Worm (Caenorhabditis elegans) whole organism, early embryonic: ENCODE measurements around the gene C39E9.12.

Experiments
- B0310.2 ChIP-seq: sonication (generic microtip); optimal IDR thresholded peaks from 2 replicates; lab custom pipeline; 2016; ENCODE audit warnings: mild to moderate bottlenecking, missing genetic modification characterization, missing compliant biosample characterization
- F13C5.2 ChIP-seq: sonication (generic microtip); optimal IDR thresholded peaks from 2 replicates; lab custom pipeline; 2017; ENCODE audit warnings: mild to moderate bottlenecking, missing genetic modification characterization, inconsistent platforms, missing compliant biosample characterization
- aly-1 ChIP-seq: sonication (generic microtip); optimal IDR thresholded peaks from 2 replicates; lab custom pipeline; 2016; ENCODE audit warnings: missing genetic modification characterization, missing compliant biosample characterization
- ama-1 ChIP-seq: fragments of 150-350 bp; optimal IDR thresholded peaks from 2 replicates; lab custom pipeline; 2014
- ceh-13 ChIP-seq: fragments of 200-800 bp; sonication (Bioruptor generic); optimal IDR thresholded peaks from 2 replicates; lab custom pipeline; 2018; ENCODE audit warnings: mild to moderate bottlenecking, missing genetic modification characterization, missing compliant biosample characterization
- ceh-36 ChIP-seq: sonication (generic microtip); optimal IDR thresholded peaks from 2 replicates; lab custom pipeline; 2016; ENCODE audit warnings: missing genetic modification characterization, inconsistent platforms, missing compliant biosample characterization
- ets-7 ChIP-seq: sonication (generic microtip); optimal IDR thresholded peaks from 2 replicates; lab custom pipeline; 2016; ENCODE audit warnings: missing genotype, missing genetic modification characterization, missing compliant biosample characterization
- flt-1 ChIP-seq: fragments of 200-800 bp; sonication (Bioruptor generic); IDR thresholded peaks from 2 replicates; pipeline ENCODE4 v1.3.6; 2022; ENCODE audit warnings: missing genetic modification characterization, missing compliant biosample characterization
- hmbx-1 ChIP-seq: sonication (generic microtip); optimal IDR thresholded peaks from 2 replicates; lab custom pipeline; 2016; ENCODE audit warnings: mild to moderate bottlenecking, missing genetic modification characterization, missing compliant biosample characterization
- hmg-4 ChIP-seq: fragments of 200-800 bp; sonication (Bioruptor generic); optimal IDR thresholded peaks from 2 replicates; lab custom pipeline; 2018; ENCODE audit warnings: mild to moderate bottlenecking, missing genetic modification characterization, missing compliant biosample characterization
- hnd-1 ChIP-seq: sonication (generic microtip); optimal IDR thresholded peaks from 2 replicates; lab custom pipeline; 2016; ENCODE audit warnings: missing genetic modification characterization, missing compliant biosample characterization
- pes-1 ChIP-seq: fragments of 200-800 bp; sonication (Bioruptor generic); IDR thresholded peaks from 2 replicates; pipeline ENCODE4 v1.3.6; 2022; ENCODE audit warnings: missing genetic modification reagents, missing genetic modification characterization, missing compliant biosample characterization
- scrt-1 ChIP-seq: fragments of 200-800 bp; sonication (Bioruptor generic); IDR thresholded peaks from 2 replicates; pipeline ENCODE4 v1.3.6; 2022; ENCODE audit warnings: missing genetic modification characterization, missing compliant biosample characterization
- sea-1 ChIP-seq: fragments of 200-800 bp; sonication (Bioruptor generic); conservative IDR thresholded peaks from 2 replicates; pipeline ENCODE4 v1.3.6; 2022; ENCODE audit warnings: missing genetic modification characterization, missing compliant biosample characterization
- tbx-11 ChIP-seq: fragments of 200-800 bp; sonication (Bioruptor generic); IDR thresholded peaks from 2 replicates; pipeline ENCODE4 v1.3.6; 2022; ENCODE audit warnings: missing genetic modification characterization, missing compliant biosample characterization
- tbx-37 ChIP-seq: fragments of 200-800 bp; sonication (Bioruptor generic); conservative IDR thresholded peaks from 2 replicates; pipeline ENCODE4 v1.3.6; 2022; ENCODE audit warnings: missing genetic modification reagents, missing genetic modification characterization, missing compliant biosample characterization
- tra-4 ChIP-seq: sonication (generic microtip); optimal IDR thresholded peaks from 2 replicates; lab custom pipeline; 2017; ENCODE audit warnings: missing genetic modification characterization, missing compliant biosample characterization

Gene C39E9.12

ce11 chrIV:13076620-13077019 is 17.2 kb upstream of the C39E9.12 start, which contains the start of gene C39E9.7:
Gene C39E9.7 (minus strand): TSS chrIV:13076720.
- no peak for TF ChIP-seq scrt-1 (GFP tag; lab: Robert Waterston, UW)
- TF ChIP-seq tbx-37 (GFP tag; lab: Robert Waterston, UW) = no peak
- no peak for TF ChIP-seq ets-7 (tag; lab: Kevin White, UChicago)
- TF ChIP-seq flt-1 (GFP tag; lab: Robert Waterston, UW) = no peak
- no peak for TF ChIP-seq B0310.2 (tag; lab: Kevin White, UChicago)
- no peak for TF ChIP-seq ceh-36 (tag; lab: Kevin White, UChicago)
- no peak for TF ChIP-seq tra-4 (tag; lab: Kevin White, UChicago)
- TF ChIP-seq tbx-11 (GFP tag; lab: Robert Waterston, UW) = no peak

DNA sequence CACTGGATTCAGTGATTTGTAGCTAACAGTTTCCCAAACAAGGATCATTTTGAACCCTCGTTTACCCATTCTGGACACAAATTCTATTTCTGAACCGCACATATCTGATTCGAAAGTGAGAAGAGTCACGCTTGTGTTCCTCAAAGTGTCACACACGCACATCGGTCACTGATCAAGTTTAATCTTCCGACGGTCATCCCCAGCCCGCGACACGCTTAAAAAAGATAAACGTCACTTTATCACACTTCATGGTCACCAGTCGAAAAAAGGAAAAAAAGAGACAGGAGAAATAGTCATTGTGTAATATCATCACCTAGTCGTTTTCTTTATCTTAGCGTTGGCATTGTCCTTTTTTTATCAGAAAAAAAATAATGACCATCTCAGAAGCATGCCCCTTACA is 16.1 kb upstream of the C39E9.12 start:
- TF ChIP-seq hnd-1 (tag; lab: Kevin White, UChicago) = no peak
- no peak for TF ChIP-seq tbx-37 (GFP tag; lab: Robert Waterston, UW)
- TF ChIP-seq flt-1 (GFP tag; lab: Robert Waterston, UW) = no peak
- no peak for TF ChIP-seq pes-1
- no peak for TF ChIP-seq F13C5.2 (tag; lab: Kevin White, UChicago)
- no peak for TF ChIP-seq hmbx-1 (tag; lab: Kevin White, UChicago)
- no peak for TF ChIP-seq aly-1 (tag; lab: Kevin White, UChicago)
- no peak for TF ChIP-seq hmg-4 (GFP tag; lab: Kevin White, UChicago)
- no peak for TF ChIP-seq ceh-36 (tag; lab: Kevin White, UChicago)
- no peak for TF ChIP-seq B0310.2 (tag; lab: Kevin White, UChicago)
- no peak for TF ChIP-seq sea-1 (GFP tag; lab: Robert Waterston, UW)
- TF ChIP-seq ceh-13 (GFP tag; lab: Kevin White, UChicago) = no peak
- TF ChIP-seq ets-7 (tag; lab: Kevin White, UChicago) = no peak
- no peak for TF ChIP-seq tbx-11 (GFP tag; lab: Robert Waterston, UW)
- TF ChIP-seq tra-4 (tag; lab: Kevin White, UChicago) = no peak
- TF ChIP-seq ama-1 (lab: Kevin White, UChicago) = no peak
- no peak for TF ChIP-seq scrt-1 (GFP tag; lab: Robert Waterston, UW)

DNA sequence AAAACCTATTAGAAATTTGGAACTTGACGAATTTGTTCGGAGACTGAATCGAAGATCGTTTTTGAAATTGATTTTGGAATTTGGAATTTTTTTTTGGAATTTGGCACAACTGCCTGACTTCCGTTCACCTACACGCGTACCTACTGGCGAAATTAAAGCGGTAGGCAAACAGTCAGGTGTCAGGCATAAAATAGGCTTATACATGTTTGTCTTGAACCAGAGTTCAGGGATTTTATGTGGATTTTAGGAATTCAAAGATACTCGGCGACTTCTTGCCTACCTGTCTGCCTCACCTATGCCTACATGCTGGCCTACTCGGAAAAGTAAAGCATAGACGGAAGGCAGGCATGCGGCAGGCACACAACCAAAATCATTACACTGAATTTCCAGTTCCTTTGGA is 15.5 kb upstream of the C39E9.12 start:
- TF ChIP-seq ceh-36 (tag; lab: Kevin White, UChicago) (no peak), ets-7 (tag; lab: Kevin White, UChicago) (no peak), tra-4 (tag; lab: Kevin White, UChicago) (no peak), pes-1 (no peak), tbx-11 (GFP tag; lab: Robert Waterston, UW) (no peak), sea-1 (GFP tag; lab: Robert Waterston, UW) (no peak), B0310.2 (tag; lab: Kevin White, UChicago) (no peak), scrt-1 (GFP tag; lab: Robert Waterston, UW) (no peak), hmg-4 (GFP tag; lab: Kevin White, UChicago) (no peak), flt-1 (GFP tag; lab: Robert Waterston, UW) (no peak), tbx-37 (GFP tag; lab: Robert Waterston, UW) (no peak), aly-1 (tag; lab: Kevin White, UChicago) (no peak), hmbx-1 (tag; lab: Kevin White, UChicago) (no peak), ama-1 (lab: Kevin White, UChicago) (no peak), hnd-1 (tag; lab: Kevin White, UChicago) (no peak), ceh-13 (GFP tag; lab: Kevin White, UChicago) (no peak), F13C5.2 (tag; lab: Kevin White, UChicago) (no peak)

DNA sequence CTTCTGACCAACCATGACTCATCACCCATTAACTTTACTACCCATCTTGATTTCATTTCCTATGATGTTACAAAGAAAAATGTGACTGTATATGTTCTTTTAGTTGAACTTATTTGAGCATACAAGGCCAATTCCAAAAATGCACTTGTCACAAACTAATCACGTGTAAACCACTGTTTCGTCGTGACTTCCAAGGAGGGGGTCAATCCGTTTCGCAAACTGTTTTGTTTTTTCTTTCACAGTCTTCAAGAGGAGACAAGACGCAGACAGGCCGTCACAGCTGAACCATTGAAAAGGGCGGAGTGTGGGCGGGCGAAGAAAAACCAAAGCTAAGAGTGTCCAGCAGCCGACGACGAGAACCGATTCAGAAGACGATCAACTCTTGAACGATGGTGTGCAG is 14.7 kb upstream of the C39E9.12 start, which contains the start of gene C39E9.8:
C39E9.8 (plus strand) TSS at position 328 of the 400 bp plus-strand sequence.
- TF ChIP-seq hmbx-1 (tag; lab: Kevin White, UChicago) = no peak
- TF ChIP-seq scrt-1 (GFP tag; lab: Robert Waterston, UW) = no peak
- TF ChIP-seq tbx-11 (GFP tag; lab: Robert Waterston, UW) = no peak
- TF ChIP-seq ceh-36 (tag; lab: Kevin White, UChicago) = no peak
- TF ChIP-seq ceh-13 (GFP tag; lab: Kevin White, UChicago) = no peak

DNA sequence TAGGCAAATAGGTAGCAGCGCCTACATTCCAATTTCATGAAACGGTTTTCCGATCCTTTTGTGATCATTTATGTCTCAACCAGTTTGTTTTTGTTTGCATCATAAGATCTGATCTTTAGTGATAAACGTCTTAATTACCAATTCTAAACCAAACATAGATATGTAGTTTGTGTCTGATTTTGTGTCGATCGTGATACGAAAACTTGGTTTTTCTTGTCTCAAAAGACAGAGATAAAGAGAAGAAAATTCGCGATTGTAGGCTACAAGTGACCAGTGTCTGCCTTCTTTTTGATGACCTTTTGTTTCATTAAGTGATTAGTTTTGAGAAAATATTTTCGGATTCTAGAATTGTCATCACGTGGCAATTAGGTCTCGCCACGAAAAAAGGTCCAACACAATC is 13.6 kb upstream of the C39E9.12 start:
- TF ChIP-seq aly-1 (tag; lab: Kevin White, UChicago) (no peak), hnd-1 (tag; lab: Kevin White, UChicago) (no peak), scrt-1 (GFP tag; lab: Robert Waterston, UW) (no peak), tbx-11 (GFP tag; lab: Robert Waterston, UW) (no peak), ets-7 (tag; lab: Kevin White, UChicago) (no peak), tra-4 (tag; lab: Kevin White, UChicago) (no peak), flt-1 (GFP tag; lab: Robert Waterston, UW) (no peak), sea-1 (GFP tag; lab: Robert Waterston, UW) (no peak)

DNA sequence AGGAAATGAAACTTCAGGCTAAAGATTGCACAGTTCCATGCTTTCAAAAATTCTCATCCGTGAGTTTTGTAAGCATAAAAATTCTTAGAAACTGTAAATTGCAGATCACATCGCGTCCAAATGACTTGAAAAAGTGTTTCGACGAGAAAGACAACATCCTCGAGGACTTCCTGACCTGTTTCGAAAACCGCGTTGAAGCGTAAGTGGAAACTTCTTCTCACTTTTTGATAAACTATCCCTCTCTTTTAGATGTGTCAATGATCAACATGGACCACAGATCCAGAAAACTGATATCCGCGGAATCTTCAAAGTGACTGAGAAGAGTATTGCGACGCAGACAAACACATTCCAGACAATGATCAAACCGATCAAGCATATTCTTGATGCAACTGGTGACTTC is 12.9 kb upstream of the C39E9.12 start:
- TF ChIP-seq hmbx-1 (tag; lab: Kevin White, UChicago) = no peak
- TF ChIP-seq ceh-36 (tag; lab: Kevin White, UChicago) = no peak
- no peak for TF ChIP-seq F13C5.2 (tag; lab: Kevin White, UChicago)
- TF ChIP-seq ama-1 (lab: Kevin White, UChicago) = no peak
- TF ChIP-seq sea-1 (GFP tag; lab: Robert Waterston, UW) = no peak

DNA sequence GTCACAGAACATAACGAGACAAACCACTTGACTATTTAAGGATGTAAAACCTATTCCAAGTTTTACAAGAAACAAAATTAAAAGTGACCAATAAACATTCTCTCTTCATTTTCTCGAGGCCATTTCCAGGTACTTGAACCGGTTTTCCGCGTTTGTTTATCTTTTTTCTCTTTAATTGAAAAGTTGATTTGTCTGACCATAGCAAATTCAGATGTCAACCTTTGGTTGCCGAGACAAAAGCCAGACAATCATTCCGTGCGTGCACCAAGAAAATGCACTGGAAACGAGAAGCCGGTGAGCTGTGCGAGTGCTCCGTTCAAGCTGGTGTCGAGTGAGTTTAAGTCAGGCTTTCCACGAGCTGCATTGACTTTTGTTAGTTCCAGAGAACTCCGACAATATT is 11.7 kb upstream of the C39E9.12 start:
- TF ChIP-seq ceh-13 (GFP tag; lab: Kevin White, UChicago) = no peak
- TF ChIP-seq hmg-4 (GFP tag; lab: Kevin White, UChicago) = no peak
- no peak for TF ChIP-seq tbx-37 (GFP tag; lab: Robert Waterston, UW)
- no peak for TF ChIP-seq hmbx-1 (tag; lab: Kevin White, UChicago)
- no peak for TF ChIP-seq ceh-36 (tag; lab: Kevin White, UChicago)
- TF ChIP-seq tbx-11 (GFP tag; lab: Robert Waterston, UW) = no peak
- no peak for TF ChIP-seq B0310.2 (tag; lab: Kevin White, UChicago)
- TF ChIP-seq ets-7 (tag; lab: Kevin White, UChicago) = no peak
- TF ChIP-seq flt-1 (GFP tag; lab: Robert Waterston, UW) = no peak
- TF ChIP-seq sea-1 (GFP tag; lab: Robert Waterston, UW) = no peak
